Worm (Caenorhabditis elegans): ENCODE measurements around the gene vit-6.
A peak's percentile ranks its signal among the peaks of the same experiment; 100 is the strongest.

Gene vit-6

ce11 chrIV:8289580-8290323 is 28.8 kb downstream of the vit-6 start, which contains the start of gene daf-31 (continued):
- no peak for TF ChIP-seq nhr-90 (tag; optimal IDR thresholded peaks at IDR 0.05)
- no peak for TF ChIP-seq hsf-1 (GFP tag; IDR thresholded peaks at IDR 0.05)
- no peak for TF ChIP-seq rpc-1 (optimal IDR thresholded peaks at IDR 0.05)
- no peak for TF ChIP-seq rpc-1 (tag; optimal IDR thresholded peaks at IDR 0.05)
- TF ChIP-seq pbrm-1 (GFP tag; IDR thresholded peaks at IDR 0.05), result no peak
- TF ChIP-seq Y53F4B.3 (GFP tag; IDR thresholded peaks at IDR 0.05), result no peak
- TF ChIP-seq attf-3 (GFP tag; conservative IDR thresholded peaks at IDR 0.05), result no peak
- TF ChIP-seq somi-1 (GFP tag; optimal IDR thresholded peaks at IDR 0.05), result no peak
- no peak for TF ChIP-seq snpc-1.1 (tag; optimal IDR thresholded peaks at IDR 0.05; ENCODE audit: insufficient read depth)
- no peak for TF ChIP-seq lin-40 (tag; optimal IDR thresholded peaks at IDR 0.05)
- TF ChIP-seq lin-54 (GFP tag; optimal IDR thresholded peaks at IDR 0.05), result no peak
- no peak for TF ChIP-seq mcd-1 (GFP tag; IDR thresholded peaks at IDR 0.05)
- TF ChIP-seq mel-28 (tag; optimal IDR thresholded peaks at IDR 0.05; ENCODE audit: borderline replicate concordance), result no peak
- no peak for TF ChIP-seq nhr-179 (tag; optimal IDR thresholded peaks at IDR 0.05)
- no peak for TF ChIP-seq madf-8 (GFP tag; conservative IDR thresholded peaks at IDR 0.05)
- no peak for TF ChIP-seq snpc-3.4 (tag; optimal IDR thresholded peaks at IDR 0.05)
- TF ChIP-seq ztf-26 (tag; optimal IDR thresholded peaks at IDR 0.05), result no peak
- no peak for TF ChIP-seq egl-18 (GFP tag; IDR thresholded peaks at IDR 0.05)
- TF ChIP-seq F10E7.11 (tag; optimal IDR thresholded peaks at IDR 0.05), result no peak
- no peak for TF ChIP-seq hrde-1 (tag; optimal IDR thresholded peaks at IDR 0.05; ENCODE audit: borderline replicate concordance)
- TF ChIP-seq unc-130 (GFP tag; optimal IDR thresholded peaks at IDR 0.05), result no peak
- no peak for TF ChIP-seq ztf-18 (tag; optimal IDR thresholded peaks at IDR 0.05)
- no peak for TF ChIP-seq T26A5.8 (tag; optimal IDR thresholded peaks at IDR 0.05)
- no peak for TF ChIP-seq bed-1 (GFP tag; IDR thresholded peaks at IDR 0.05)
- TF ChIP-seq Y53G8AR.9 (GFP tag; conservative IDR thresholded peaks at IDR 0.05), result no peak
- TF ChIP-seq K11D2.4 (GFP tag; IDR thresholded peaks at IDR 0.05), result no peak
- no peak for TF ChIP-seq let-526 (GFP tag; IDR thresholded peaks at IDR 0.05)
- TF ChIP-seq him-1 (tag; optimal IDR thresholded peaks at IDR 0.05), result no peak
- no peak for TF ChIP-seq nfya-1 (tag; optimal IDR thresholded peaks at IDR 0.05; ENCODE audit: borderline replicate concordance, insufficient read depth)
- TF ChIP-seq hmg-1.2 (GFP tag; IDR thresholded peaks at IDR 0.05), result peak; percentile 3; the same call in 1 of the 2 replicates
- TF ChIP-seq B0336.3 (GFP tag; IDR thresholded peaks at IDR 0.05), result no peak
- no peak for TF ChIP-seq F22D6.2 (tag; optimal IDR thresholded peaks at IDR 0.05)
- TF ChIP-seq madf-10 (tag; optimal IDR thresholded peaks at IDR 0.05), result no peak
- TF ChIP-seq sdz-38 (tag; optimal IDR thresholded peaks at IDR 0.05), result no peak
- no peak for TF ChIP-seq cebp-2 (GFP tag; IDR thresholded peaks at IDR 0.05)
- no peak for TF ChIP-seq bed-2 (GFP tag; IDR thresholded peaks at IDR 0.05)
- no peak for TF ChIP-seq fkh-3 (tag; optimal IDR thresholded peaks at IDR 0.05)
- TF ChIP-seq ztf-28 (GFP tag; IDR thresholded peaks at IDR 0.05), result no peak
- no peak for TF ChIP-seq snpc-4 (GFP tag; optimal IDR thresholded peaks at IDR 0.05)
- peak in 1 of 4 experiments; percentile 54 for TF ChIP-seq snpc-4 (tag; optimal IDR thresholded peaks at IDR 0.05)
- TF ChIP-seq nfyb-1 (GFP tag; IDR thresholded peaks at IDR 0.05), result no peak
- TF ChIP-seq lir-1 (GFP tag; conservative IDR thresholded peaks at IDR 0.05), result no peak
- TF ChIP-seq hmg-20 (GFP tag; IDR thresholded peaks at IDR 0.05), result no peak
- TF ChIP-seq mes-4 (tag; optimal IDR thresholded peaks at IDR 0.05), result no peak
- no peak for TF ChIP-seq ceh-58 (GFP tag; IDR thresholded peaks at IDR 0.05)
- TF ChIP-seq zim-3 (tag; optimal IDR thresholded peaks at IDR 0.05), result no peak
- TF ChIP-seq Y95B8A.8 (GFP tag; IDR thresholded peaks at IDR 0.05), result no peak
- peak; percentile 87 for TF ChIP-seq F33H1.4 (GFP tag; IDR thresholded peaks at IDR 0.05)
- TF ChIP-seq ceh-79 (tag; optimal IDR thresholded peaks at IDR 0.05), result no peak

All from whole organism, young adult.